Worm (Caenorhabditis elegans) whole organism, L4/young adult: ENCODE results near the gene rpb-2.

ENCODE experiments used
- W03F9.2 ChIP-seq: fragments of 150-350 bp; optimal IDR thresholded peaks from 2 replicates; lab custom pipeline; 2014; ENCODE audit warnings: missing biosample characterization, missing genetic modification characterization
- dao-5 ChIP-seq: sonication (generic microtip); optimal IDR thresholded peaks from 2 replicates; lab custom pipeline; 2016; ENCODE audit warnings: missing genotype, missing genetic modification characterization, moderate library complexity, missing compliant biosample characterization
- him-1 ChIP-seq: sonication (generic microtip); optimal IDR thresholded peaks from 2 replicates; lab custom pipeline; 2016; ENCODE audit warnings: missing genotype, missing genetic modification reagents, missing genetic modification characterization, missing compliant biosample characterization

- TF ChIP-seq him-1 (tag; lab: Kevin White, UChicago) (peak; percentile 98), dao-5 (no peak), W03F9.2 (tag; lab: Kevin White, UChicago) (peak; percentile 95)
Measured at ce11 chrIII:4899728-4900127, 39.6 kb upstream of the rpb-2 start.
